Fruit fly (Drosophila melanogaster): ENCODE results near the gene CG43394.

CG43394 gene

DNA sequence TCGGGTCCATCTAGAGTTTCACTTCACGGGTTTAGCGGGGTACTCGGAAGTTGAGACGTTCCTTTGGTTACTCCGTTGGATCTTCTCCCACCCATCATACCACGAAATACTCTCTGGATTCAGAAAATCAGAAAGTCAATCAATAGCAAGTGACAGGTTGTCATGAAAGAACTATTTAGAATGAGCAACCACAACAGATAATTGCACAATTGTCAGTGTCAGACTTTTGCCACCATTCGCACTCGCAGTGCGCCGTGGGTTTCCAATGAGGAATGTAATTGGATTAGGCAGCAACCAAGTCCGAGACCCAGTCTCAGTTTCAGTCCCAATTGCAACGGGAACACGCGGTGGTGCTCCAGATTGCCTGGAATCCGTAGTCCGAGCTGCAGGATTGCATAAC lies 60.3 kb downstream of the CG43394 start, which contains the start of gene CG8419:
CG8419 (plus strand) TSS at position 301 of the 400 bp plus-strand sequence.
- TF ChIP-seq lola (GFP tag; optimal IDR thresholded peaks at IDR 0.05) (no peak), foxo (GFP tag; optimal IDR thresholded peaks at IDR 0.05) (no peak), CG32264 (GFP tag; optimal IDR thresholded peaks at IDR 0.05) (no peak), rgr (GFP tag; optimal IDR thresholded peaks at IDR 0.05) (no peak), Abd-B (GFP tag; optimal IDR thresholded peaks at IDR 0.05) (no peak), Hr83 (GFP tag; optimal IDR thresholded peaks at IDR 0.05; ENCODE audit: poor library complexity, severe bottlenecking) (no peak), Mio (GFP tag; optimal IDR thresholded peaks at IDR 0.05) (no peak), Dif (GFP tag; optimal IDR thresholded peaks at IDR 0.05; ENCODE audit: partially characterized antibody) (no peak), tai (GFP tag; optimal IDR thresholded peaks at IDR 0.05) (no peak), dmrt93B (GFP tag; optimal IDR thresholded peaks at IDR 0.05) (no peak), OdsH (GFP tag; optimal IDR thresholded peaks at IDR 0.05) (no peak), Rel (GFP tag; optimal IDR thresholded peaks at IDR 0.05) (no peak), Rel (tag; optimal IDR thresholded peaks at IDR 0.05) (no peak), Dfd (GFP tag; optimal IDR thresholded peaks at IDR 0.05) (no peak), fru (GFP tag; optimal IDR thresholded peaks at IDR 0.05) (no peak), HLH106 (tag; optimal IDR thresholded peaks at IDR 0.05) (no peak), Hr78 (GFP tag; optimal IDR thresholded peaks at IDR 0.05) (no peak), Jra (GFP tag; optimal IDR thresholded peaks at IDR 0.05) (no peak)

Data from whole organism, wandering third instar larva.